Fruit fly (Drosophila melanogaster) whole organism, adult: ENCODE measurements around the gene CG31189.

ENCODE experiments used
- CG11617 ChIP-seq: fragments of 200-800 bp; sonication (Bioruptor generic); optimal IDR thresholded peaks from 2 replicates; lab custom pipeline; 2017; ENCODE audit warnings: mild to moderate bottlenecking, missing biosample characterization, missing genetic modification reagents, missing genetic modification characterization
- CG12768 ChIP-seq: fragments of 200-800 bp; sonication (Bioruptor generic); optimal IDR thresholded peaks from 2 replicates; lab custom pipeline; 2017; ENCODE audit warnings: missing biosample characterization, missing genetic modification characterization, mild to moderate bottlenecking, moderate library complexity, missing genetic modification reagents
- CG14711 ChIP-seq: fragments of 200-800 bp; sonication (Bioruptor generic); optimal IDR thresholded peaks from 2 replicates; lab custom pipeline; 2018; ENCODE audit warnings: missing biosample characterization, mild to moderate bottlenecking, missing genetic modification characterization, moderate library complexity
- CG1620 ChIP-seq: fragments of 200-800 bp; sonication (Bioruptor generic); optimal IDR thresholded peaks from 2 replicates; lab custom pipeline; 2016; ENCODE audit warnings: missing biosample characterization, missing genetic modification characterization
- CG33017 ChIP-seq: fragments of 200-800 bp; sonication (Bioruptor generic); optimal IDR thresholded peaks from 2 replicates; lab custom pipeline; 2018; ENCODE audit warnings: missing biosample characterization, mild to moderate bottlenecking, missing genetic modification characterization, moderate library complexity
- CG5204 ChIP-seq: fragments of 200-800 bp; sonication (Bioruptor generic); optimal IDR thresholded peaks from 2 replicates; lab custom pipeline; 2016; ENCODE audit warnings: missing biosample characterization, missing genetic modification characterization
- CG7045 ChIP-seq: fragments of 200-800 bp; sonication (Bioruptor generic); optimal IDR thresholded peaks from 2 replicates; lab custom pipeline; 2017; ENCODE audit warnings: missing biosample characterization, mild to moderate bottlenecking, missing genetic modification characterization
- CG7101 ChIP-seq: fragments of 200-800 bp; sonication (Bioruptor generic); optimal IDR thresholded peaks from 2 replicates; lab custom pipeline; 2018; ENCODE audit warnings: missing biosample characterization, mild to moderate bottlenecking, missing genetic modification characterization, moderate library complexity
- Clk ChIP-seq: fragments of 200-800 bp; sonication (Bioruptor generic); optimal IDR thresholded peaks from 2 replicates; lab custom pipeline; 2017; ENCODE audit warnings: missing biosample characterization, missing genetic modification characterization
- Crg-1 ChIP-seq: fragments of 200-800 bp; sonication (Bioruptor generic); optimal IDR thresholded peaks from 2 replicates; lab custom pipeline; 2016; ENCODE audit warnings: missing biosample characterization, missing genetic modification characterization
- Hr96 ChIP-seq: fragments of 200-800 bp; sonication (Bioruptor generic); optimal IDR thresholded peaks from 2 replicates; lab custom pipeline; 2016; ENCODE audit warnings: missing biosample characterization, missing genetic modification characterization
- Mnt ChIP-seq: fragments of 200-800 bp; sonication (Bioruptor generic); optimal IDR thresholded peaks from 2 replicates; lab custom pipeline; 2016; ENCODE audit warnings: missing biosample characterization, mild to moderate bottlenecking, missing genetic modification characterization
- bab1 ChIP-seq: fragments of 200-800 bp; sonication (Bioruptor generic); optimal IDR thresholded peaks from 3 replicates; lab custom pipeline; 2019; ENCODE audit warnings: missing biosample characterization, mild to moderate bottlenecking, missing genetic modification characterization, moderate library complexity
- cic ChIP-seq: fragments of 200-800 bp; sonication (Bioruptor generic); optimal IDR thresholded peaks from 2 replicates; lab custom pipeline; 2017; ENCODE audit warnings: missing biosample characterization, mild to moderate bottlenecking, missing genetic modification characterization, moderate library complexity
- cnc ChIP-seq, 2 experiments: fragments of >200 bp; optimal IDR thresholded peaks; 2 replicates each; lab custom pipeline; 2017
- kay ChIP-seq: fragments of 200-800 bp; sonication (Bioruptor generic); peaks from one replicate; lab custom pipeline; 2016; ENCODE audit warnings: missing biosample characterization, missing genetic modification characterization, borderline replicate concordance
- ovo ChIP-seq: fragments of 200-800 bp; sonication (Bioruptor generic); optimal IDR thresholded peaks from 2 replicates; lab custom pipeline; 2016; ENCODE audit warnings: missing biosample characterization, missing genetic modification characterization
- pad ChIP-seq: fragments of 200-800 bp; sonication (Bioruptor generic); optimal IDR thresholded peaks from 3 replicates; lab custom pipeline; 2017; ENCODE audit warnings: missing biosample characterization, missing genetic modification characterization, mild to moderate bottlenecking, moderate library complexity, missing genetic modification reagents
- tj ChIP-seq: fragments of 200-800 bp; sonication (Bioruptor generic); optimal IDR thresholded peaks from 3 replicates; lab custom pipeline; 2017; ENCODE audit warnings: missing biosample characterization, mild to moderate bottlenecking, missing genetic modification characterization, moderate library complexity
- toe ChIP-seq: fragments of 200-800 bp; sonication (Bioruptor generic); optimal IDR thresholded peaks from 2 replicates; lab custom pipeline; 2016; ENCODE audit warnings: missing biosample characterization, missing genetic modification characterization

Gene CG31189

dm6 chr3R:21080876-21081586 is 35.4 kb upstream of the CG31189 start, which contains the start of gene HHEX:
TSS of gene HHEX (minus strand) at chr3R:21080926.
- TF ChIP-seq Hr96 (GFP tag; lab: Kevin White, UChicago) (no peak), CG7101 (tag; lab: Kevin White, UChicago) (no peak), kay (GFP tag; lab: Kevin White, UChicago) (no peak), Clk (no peak), cnc (optimal IDR thresholded peaks at IDR 0.05; lab: Kevin White, UChicago) (no peak), CG14711 (tag; lab: Kevin White, UChicago) (no peak), cic (GFP tag; lab: Kevin White, UChicago) (no peak), CG12768 (GFP tag; lab: Kevin White, UChicago) (no peak), CG33017 (no peak), ovo (GFP tag; lab: Kevin White, UChicago) (no peak), CG1620 (no peak), tj (no peak), Crg-1 (GFP tag; lab: Kevin White, UChicago) (no peak), CG11617 (GFP tag; lab: Kevin White, UChicago) (no peak), toe (GFP tag; lab: Kevin White, UChicago) (no peak), CG7045 (GFP tag; lab: Kevin White, UChicago) (no peak), pad (GFP tag; lab: Kevin White, UChicago) (no peak)

- TF ChIP-seq Crg-1 (GFP tag; lab: Kevin White, UChicago) (no peak), bab1 (no peak), Mnt (GFP tag; lab: Kevin White, UChicago) (no peak), Clk (no peak), toe (GFP tag; lab: Kevin White, UChicago) (no peak), CG7045 (GFP tag; lab: Kevin White, UChicago) (no peak), cic (GFP tag; lab: Kevin White, UChicago) (no peak), CG7101 (tag; lab: Kevin White, UChicago) (no peak), tj (no peak), CG11617 (GFP tag; lab: Kevin White, UChicago) (no peak), pad (GFP tag; lab: Kevin White, UChicago) (no peak), Hr96 (GFP tag; lab: Kevin White, UChicago) (no peak), ovo (GFP tag; lab: Kevin White, UChicago) (no peak), cnc (optimal IDR thresholded peaks at IDR 0.05; lab: Kevin White, UChicago) (no peak), CG1620 (no peak), CG14711 (tag; lab: Kevin White, UChicago) (no peak), CG12768 (GFP tag; lab: Kevin White, UChicago) (no peak), CG33017 (no peak)
Measured at dm6 chr3R:21078958-21079357, 33.3 kb upstream of the CG31189 start.

dm6 chr3R:21078211-21078610 is 32.6 kb upstream of the CG31189 start:
- TF ChIP-seq Clk, result no peak
- no peak for TF ChIP-seq pad (GFP tag; lab: Kevin White, UChicago)
- TF ChIP-seq CG7101 (tag; lab: Kevin White, UChicago), result no peak
- no peak for TF ChIP-seq cnc (optimal IDR thresholded peaks at IDR 0.05; lab: Kevin White, UChicago)
- no peak for TF ChIP-seq CG1620
- TF ChIP-seq ovo (GFP tag; lab: Kevin White, UChicago), result no peak
- TF ChIP-seq CG12768 (GFP tag; lab: Kevin White, UChicago), result no peak
- TF ChIP-seq Crg-1 (GFP tag; lab: Kevin White, UChicago), result no peak
- TF ChIP-seq bab1, result no peak
- TF ChIP-seq CG33017, result no peak
- no peak for TF ChIP-seq kay (GFP tag; lab: Kevin White, UChicago)
- no peak for TF ChIP-seq CG14711 (tag; lab: Kevin White, UChicago)
- TF ChIP-seq Mnt (GFP tag; lab: Kevin White, UChicago), result no peak
- TF ChIP-seq CG5204 (GFP tag; lab: Kevin White, UChicago), result no peak
- TF ChIP-seq cic (GFP tag; lab: Kevin White, UChicago), result no peak
- TF ChIP-seq toe (GFP tag; lab: Kevin White, UChicago), result no peak

- TF ChIP-seq kay (GFP tag; lab: Kevin White, UChicago), result no peak
- TF ChIP-seq Clk, result no peak
- TF ChIP-seq ovo (GFP tag; lab: Kevin White, UChicago), result no peak
- no peak for TF ChIP-seq CG12768 (GFP tag; lab: Kevin White, UChicago)
- TF ChIP-seq CG5204 (GFP tag; lab: Kevin White, UChicago), result no peak
- TF ChIP-seq Crg-1 (GFP tag; lab: Kevin White, UChicago), result no peak
- no peak for TF ChIP-seq pad (GFP tag; lab: Kevin White, UChicago)
- TF ChIP-seq cic (GFP tag; lab: Kevin White, UChicago), result no peak
- TF ChIP-seq CG33017, result no peak
- TF ChIP-seq CG1620, result no peak
- TF ChIP-seq CG7101 (tag; lab: Kevin White, UChicago), result no peak
- TF ChIP-seq tj, result no peak
- no peak for TF ChIP-seq CG11617 (GFP tag; lab: Kevin White, UChicago)
- no peak for TF ChIP-seq Hr96 (GFP tag; lab: Kevin White, UChicago)
- TF ChIP-seq cnc (optimal IDR thresholded peaks at IDR 0.05; lab: Kevin White, UChicago), result no peak
- no peak for TF ChIP-seq Mnt (GFP tag; lab: Kevin White, UChicago)
- no peak for TF ChIP-seq CG7045 (GFP tag; lab: Kevin White, UChicago)
- TF ChIP-seq CG14711 (tag; lab: Kevin White, UChicago), result no peak
Measured at dm6 chr3R:21077577-21077976, 31.9 kb upstream of the CG31189 start.

- TF ChIP-seq CG14711 (tag; lab: Kevin White, UChicago) (no peak), toe (GFP tag; lab: Kevin White, UChicago) (no peak), CG5204 (GFP tag; lab: Kevin White, UChicago) (no peak), ovo (GFP tag; lab: Kevin White, UChicago) (no peak), CG7045 (GFP tag; lab: Kevin White, UChicago) (no peak), Clk (no peak), CG7101 (tag; lab: Kevin White, UChicago) (no peak), CG11617 (GFP tag; lab: Kevin White, UChicago) (no peak), tj (no peak)
Measured at dm6 chr3R:21073707-21074106, 28.1 kb upstream of the CG31189 start, which contains the start of gene dmrt93B. TSS of gene dmrt93B (plus strand) at chr3R:21074007.
